Worm (Caenorhabditis elegans): ENCODE measurements around the gene K10H10.12.

Gene K10H10.12

ce11 chrII:14489407-14489806 is 16.7 kb downstream of the K10H10.12 start, which contains the start of gene vnut-1 (continued):
- no peak for TF ChIP-seq jun-1 (tag; optimal IDR thresholded peaks at IDR 0.05)
- TF ChIP-seq lin-13 (GFP tag; optimal IDR thresholded peaks at IDR 0.05), result no peak
- peak; percentile 36 for TF ChIP-seq snu-23 (GFP tag; optimal IDR thresholded peaks at IDR 0.05)
- TF ChIP-seq lin-14 (GFP tag; optimal IDR thresholded peaks at IDR 0.05), result peak; percentile 59
- TF ChIP-seq irx-1 (tag; optimal IDR thresholded peaks at IDR 0.05), result no peak
- peak in 1 of 3 experiments; percentile 7 for TF ChIP-seq ceh-82 (tag; optimal IDR thresholded peaks at IDR 0.05)
- peak; percentile 13 to 26 for TF ChIP-seq lsy-2 (tag; optimal IDR thresholded peaks at IDR 0.05)
- TF ChIP-seq lin-35 (GFP tag; optimal IDR thresholded peaks at IDR 0.05), result peak in 1 of 2 experiments; percentile 20
- peak; percentile 5 to 11 for TF ChIP-seq efl-1 (optimal IDR thresholded peaks at IDR 0.05)
- peak; percentile 2 to 27 for TF ChIP-seq efl-1 (GFP tag; optimal IDR thresholded peaks at IDR 0.05 in 1 of 2)
- no peak for TF ChIP-seq mdl-1 (tag; optimal IDR thresholded peaks at IDR 0.05)
- no peak for TF ChIP-seq unc-62 (GFP tag; optimal IDR thresholded peaks at IDR 0.05)
- TF ChIP-seq ces-1 (GFP tag; optimal IDR thresholded peaks at IDR 0.05), result no peak
- no peak for TF ChIP-seq ets-5 (GFP tag; IDR thresholded peaks at IDR 0.05)
- TF ChIP-seq rnt-1 (tag; optimal IDR thresholded peaks at IDR 0.05), result no peak
- no peak for TF ChIP-seq C04F5.9 (tag; optimal IDR thresholded peaks at IDR 0.05)
- TF ChIP-seq nhr-77 (tag; optimal IDR thresholded peaks at IDR 0.05), result no peak
- no peak for TF ChIP-seq nhr-47 (tag; optimal IDR thresholded peaks at IDR 0.05)
- no peak for TF ChIP-seq dsc-1 (tag; optimal IDR thresholded peaks at IDR 0.05)

DNA sequence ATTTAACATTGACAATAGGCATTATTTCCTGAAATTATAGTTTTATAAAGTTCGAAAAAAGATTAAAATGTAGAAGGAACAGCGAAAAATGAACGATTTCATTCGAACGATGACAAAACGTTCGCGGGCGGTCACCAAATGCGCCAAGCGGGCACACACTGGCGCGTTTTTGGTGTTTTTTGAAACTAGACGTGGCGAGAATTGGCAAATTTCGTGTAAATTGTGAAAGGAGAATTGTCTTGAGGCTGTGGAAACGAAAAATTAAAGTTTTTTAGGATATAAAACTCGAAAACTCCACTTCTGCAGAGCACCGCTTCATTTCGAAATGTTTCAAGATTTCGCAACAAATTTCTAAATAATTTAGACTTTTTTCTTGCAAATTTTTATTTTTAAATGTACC is 17.5 kb downstream of the K10H10.12 start, which contains the start of gene usp-14:
TSS of gene usp-14 (minus strand) at position 28 of the 400 bp plus-strand sequence.
- peak; percentile 51 for TF ChIP-seq lin-15B (tag; optimal IDR thresholded peaks at IDR 0.05)
- no peak for TF ChIP-seq ceh-90 (tag; optimal IDR thresholded peaks at IDR 0.05)
- peak; percentile 50 for TF ChIP-seq zip-4 (GFP tag; optimal IDR thresholded peaks at IDR 0.05)
- peak; percentile 69 for TF ChIP-seq blmp-1 (tag; optimal IDR thresholded peaks at IDR 0.05)
- no peak for TF ChIP-seq fos-1 (tag; optimal IDR thresholded peaks at IDR 0.05)
- TF ChIP-seq fkh-4 (tag; optimal IDR thresholded peaks at IDR 0.05; ENCODE audit: borderline replicate concordance), result no peak
- TF ChIP-seq nhr-47 (tag; optimal IDR thresholded peaks at IDR 0.05), result peak; percentile 73
- TF ChIP-seq mdl-1 (tag; optimal IDR thresholded peaks at IDR 0.05), result peak in 1 of 2 experiments; percentile 52
- no peak for TF ChIP-seq mef-2 (tag; optimal IDR thresholded peaks at IDR 0.05)
- no peak for TF ChIP-seq nhr-12 (tag; optimal IDR thresholded peaks at IDR 0.05)
- TF ChIP-seq fkh-8 (tag; optimal IDR thresholded peaks at IDR 0.05), result peak; percentile 55
- TF ChIP-seq tlp-1 (tag; optimal IDR thresholded peaks at IDR 0.05), result no peak
- peak; percentile 66 for TF ChIP-seq swsn-7 (tag; optimal IDR thresholded peaks at IDR 0.05)
- TF ChIP-seq hlh-4 (tag; optimal IDR thresholded peaks at IDR 0.05), result no peak
- TF ChIP-seq unc-130 (tag; optimal IDR thresholded peaks at IDR 0.05), result peak; percentile 30
- TF ChIP-seq pqm-1 (tag; optimal IDR thresholded peaks at IDR 0.05), result no peak
- TF ChIP-seq nhr-90 (tag; optimal IDR thresholded peaks at IDR 0.05; ENCODE audit: poor library complexity), result peak; percentile 70
- peak; percentile 63 for TF ChIP-seq nhr-19 (GFP tag; conservative IDR thresholded peaks at IDR 0.05)
- peak; percentile 58 for TF ChIP-seq nhr-77 (tag; optimal IDR thresholded peaks at IDR 0.05)
- no peak for TF ChIP-seq sox-4 (tag; optimal IDR thresholded peaks at IDR 0.05)
- no peak for TF ChIP-seq nhr-84 (tag; optimal IDR thresholded peaks at IDR 0.05)
- no peak for TF ChIP-seq ceh-8 (GFP tag; optimal IDR thresholded peaks at IDR 0.05)
- peak; percentile 30 for TF ChIP-seq unc-86 (tag; optimal IDR thresholded peaks at IDR 0.05)
- no peak for TF ChIP-seq C04F5.9 (tag; optimal IDR thresholded peaks at IDR 0.05)
- no peak for TF ChIP-seq ama-1 (optimal IDR thresholded peaks at IDR 0.05)
- peak; percentile 96 for TF ChIP-seq skn-1 (tag; optimal IDR thresholded peaks at IDR 0.05)
- peak; percentile 91 for TF ChIP-seq lin-14 (GFP tag; optimal IDR thresholded peaks at IDR 0.05)
- peak; percentile 40 for TF ChIP-seq dsc-1 (tag; optimal IDR thresholded peaks at IDR 0.05)
- TF ChIP-seq egl-27 (tag; optimal IDR thresholded peaks at IDR 0.05), result no peak
- TF ChIP-seq mab-9 (GFP tag; IDR thresholded peaks at IDR 0.05), result no peak
- TF ChIP-seq nhr-71 (tag; optimal IDR thresholded peaks at IDR 0.05), result peak; percentile 74
- TF ChIP-seq elt-2 (tag; optimal IDR thresholded peaks at IDR 0.05), result no peak
- no peak for TF ChIP-seq alr-1 (tag; optimal IDR thresholded peaks at IDR 0.05; ENCODE audit: borderline replicate concordance)
- TF ChIP-seq ceh-63 (GFP tag; optimal IDR thresholded peaks at IDR 0.05), result no peak
- TF ChIP-seq snpc-4 (tag; optimal IDR thresholded peaks at IDR 0.05), result peak; percentile 68
- peak; percentile 38 for TF ChIP-seq C16A3.4 (tag; optimal IDR thresholded peaks at IDR 0.05)
- TF ChIP-seq grh-1 (GFP tag; IDR thresholded peaks at IDR 0.05), result peak; percentile 37; the same call in 1 of the 2 replicates
- peak in 1 of 6 experiments; percentile 21 for TF ChIP-seq elt-3 (tag; optimal IDR thresholded peaks at IDR 0.05)
- TF ChIP-seq rnt-1 (tag; optimal IDR thresholded peaks at IDR 0.05), result peak; percentile 72
- no peak for TF ChIP-seq aly-2 (tag; optimal IDR thresholded peaks at IDR 0.05)
